Worm (Caenorhabditis elegans) whole organism, mixed stage, embryonic: Measurements from ENCODE around the gene sqv-4.

ENCODE experiments used
- M03D4.4 ChIP-seq: sonication (generic microtip); optimal IDR thresholded peaks from 2 replicates; lab custom pipeline; 2017; ENCODE audit warnings: mild to moderate bottlenecking, missing genetic modification characterization, missing compliant biosample characterization
- ceh-83 ChIP-seq: fragments of 200-800 bp; sonication (Bioruptor generic); optimal IDR thresholded peaks from 2 replicates; lab custom pipeline; 2018; ENCODE audit warnings: mild to moderate bottlenecking, missing genetic modification characterization, missing compliant biosample characterization
- elt-1 ChIP-seq: sonication (generic microtip); optimal IDR thresholded peaks from 2 replicates; lab custom pipeline; 2017; ENCODE audit warnings: missing genetic modification characterization, mild to moderate bottlenecking, missing compliant biosample characterization, antibody characterized with exemption, moderate library complexity, borderline replicate concordance; ENCODE audit not compliant: insufficient read depth
- elt-3 ChIP-seq: fragments of 150-350 bp; optimal IDR thresholded peaks from 2 replicates; lab custom pipeline; 2014; ENCODE audit warnings: missing biosample characterization, missing genetic modification characterization
- ham-2 ChIP-seq: fragments of 200-800 bp; sonication (Bioruptor generic); optimal IDR thresholded peaks from 2 replicates; lab custom pipeline; 2018; ENCODE audit warnings: mild to moderate bottlenecking, missing genetic modification characterization, missing compliant biosample characterization
- mab-5 ChIP-seq: fragments of 150-350 bp; optimal IDR thresholded peaks from 2 replicates; lab custom pipeline; 2014; ENCODE audit warnings: missing biosample characterization, missing genetic modification characterization
- mls-2 ChIP-seq: sonication (generic microtip); optimal IDR thresholded peaks from 2 replicates; lab custom pipeline; 2016; ENCODE audit warnings: mild to moderate bottlenecking, missing genetic modification characterization, moderate library complexity, missing compliant biosample characterization
- nhr-12 ChIP-seq: fragments of 150-350 bp; optimal IDR thresholded peaks from 2 replicates; lab custom pipeline; 2014; ENCODE audit warnings: missing biosample characterization, missing genetic modification characterization
- nhr-28 ChIP-seq: fragments of 150-350 bp; optimal IDR thresholded peaks from 2 replicates; lab custom pipeline; 2014; ENCODE audit warnings: missing biosample characterization, missing genetic modification characterization
- nhr-76 ChIP-seq: sonication (generic microtip); optimal IDR thresholded peaks from 2 replicates; lab custom pipeline; 2017; ENCODE audit warnings: missing biosample characterization, missing genetic modification characterization
- pha-4 ChIP-seq: fragments of 150-350 bp; optimal IDR thresholded peaks from 2 replicates; lab custom pipeline; 2018; ENCODE audit warnings: missing biosample characterization, missing genetic modification reagents, missing genetic modification characterization
- snpc-4 ChIP-seq: fragments of 150-350 bp; optimal IDR thresholded peaks from 2 replicates; lab custom pipeline; 2014; ENCODE audit warnings: missing biosample characterization, missing genetic modification characterization

DNA sequence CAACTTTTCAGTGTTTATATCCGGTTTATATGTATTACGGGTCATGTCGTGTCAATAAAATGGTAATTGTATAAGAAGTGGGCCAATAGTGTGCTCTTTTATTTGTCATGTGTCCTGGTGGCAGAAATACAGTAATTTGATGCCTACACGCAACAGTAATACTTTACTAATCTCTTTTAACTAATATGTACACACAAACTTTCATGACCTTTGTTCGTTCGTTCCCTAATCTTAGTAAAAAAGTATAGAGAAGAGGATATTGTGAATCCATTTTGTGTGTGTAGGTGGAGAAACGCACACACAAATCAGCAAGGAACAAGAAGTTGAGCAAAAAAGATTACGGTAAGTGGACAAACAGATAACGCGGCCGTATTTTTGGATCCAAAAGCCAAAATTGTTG lies 9.6 kb upstream of the sqv-4 start:
- TF ChIP-seq ceh-83 (GFP tag; lab: Kevin White, UChicago), result no peak
- no peak for TF ChIP-seq pha-4 (tag; lab: Kevin White, UChicago)
- TF ChIP-seq nhr-76 (tag; lab: Kevin White, UChicago), result no peak
- TF ChIP-seq mab-5 (tag; lab: Kevin White, UChicago), result no peak
- TF ChIP-seq elt-1 (tag; lab: Kevin White, UChicago), result no peak
- TF ChIP-seq M03D4.4 (tag; lab: Kevin White, UChicago), result no peak
- TF ChIP-seq snpc-4 (tag; lab: Kevin White, UChicago), result no peak
- no peak for TF ChIP-seq nhr-12
- no peak for TF ChIP-seq nhr-28 (tag; lab: Kevin White, UChicago)
- TF ChIP-seq ham-2 (GFP tag; lab: Kevin White, UChicago), result no peak
- TF ChIP-seq elt-3 (tag; lab: Kevin White, UChicago), result no peak
- no peak for TF ChIP-seq mls-2 (tag; lab: Kevin White, UChicago)
